Worm (Caenorhabditis elegans): ENCODE measurements around the gene M01D1.12.

Gene M01D1.12

DNA sequence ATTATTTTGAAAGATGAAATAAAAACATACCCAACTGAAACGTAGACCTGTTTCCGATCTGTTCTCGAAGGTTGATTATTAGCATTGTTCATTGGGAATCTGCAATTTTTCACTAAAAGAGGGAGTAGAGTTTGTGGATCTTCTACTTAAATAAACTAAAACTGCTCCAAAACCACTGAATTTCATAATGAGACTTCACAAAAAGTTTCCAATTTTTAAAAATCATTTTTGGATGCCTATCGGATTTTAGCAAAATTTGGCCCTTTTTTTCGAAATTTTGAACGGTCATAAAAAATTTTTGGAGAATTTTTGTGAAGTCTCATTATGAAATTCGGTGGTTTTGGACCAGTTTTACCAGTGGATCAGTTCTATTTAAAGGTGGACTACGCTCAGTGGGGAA lies 40.1 kb downstream of the M01D1.12 start, which contains the start of gene K02E7.10:
Gene K02E7.10, minus strand, starts transcription at position 101 of the 400 bp plus-strand sequence.
- TF ChIP-seq ama-1 (optimal IDR thresholded peaks at IDR 0.05) (no peak), ceh-44 (GFP tag; IDR thresholded peaks at IDR 0.05) (no peak), saeg-2 (GFP tag; IDR thresholded peaks at IDR 0.05) (no peak), dmd-8 (GFP tag; IDR thresholded peaks at IDR 0.05) (no peak), T20F7.1 (GFP tag; optimal IDR thresholded peaks at IDR 0.05) (no peak), ceh-82 (tag; optimal IDR thresholded peaks at IDR 0.05) (no peak), tra-1 (GFP tag; IDR thresholded peaks at IDR 0.05) (no peak), dmd-9 (GFP tag; IDR thresholded peaks at IDR 0.05) (no peak), F49E8.2 (tag; optimal IDR thresholded peaks at IDR 0.05; ENCODE audit: borderline replicate concordance) (no peak), php-3 (GFP tag; IDR thresholded peaks at IDR 0.05) (no peak), Y75B8A.6 (GFP tag; IDR thresholded peaks at IDR 0.05) (no peak), zip-11 (GFP tag; IDR thresholded peaks at IDR 0.05) (no peak)

ce11 chrII:1070875-1071274 lies 44.1 kb downstream of the M01D1.12 start, which contains the start of gene K02E7.12:
Gene K02E7.12 (plus strand): TSS chrII:1071175.
- TF ChIP-seq php-3 (GFP tag; IDR thresholded peaks at IDR 0.05) (no peak), zip-11 (GFP tag; IDR thresholded peaks at IDR 0.05) (no peak), pqm-1 (tag; optimal IDR thresholded peaks at IDR 0.05) (no peak), ceh-62 (tag; optimal IDR thresholded peaks at IDR 0.05) (no peak), zfp-3 (GFP tag; conservative IDR thresholded peaks at IDR 0.05) (no peak), lsy-2 (tag; optimal IDR thresholded peaks at IDR 0.05) (no peak), mep-1 (tag; optimal IDR thresholded peaks at IDR 0.05) (no peak), Y48G9A.11 (GFP tag; IDR thresholded peaks at IDR 0.05) (no peak), hlh-30 (tag; optimal IDR thresholded peaks at IDR 0.05; ENCODE audit: insufficient read depth) (no peak), ceh-82 (tag; optimal IDR thresholded peaks at IDR 0.05) (no peak), jun-1 (tag; optimal IDR thresholded peaks at IDR 0.05) (no peak), R02D3.7 (tag; optimal IDR thresholded peaks at IDR 0.05) (no peak), lin-15B (tag; optimal IDR thresholded peaks at IDR 0.05) (no peak), dmd-8 (GFP tag; IDR thresholded peaks at IDR 0.05) (no peak), zag-1 (tag; optimal IDR thresholded peaks at IDR 0.05) (no peak), nhr-77 (tag; optimal IDR thresholded peaks at IDR 0.05) (no peak), ceh-20 (GFP tag; IDR thresholded peaks at IDR 0.05) (no peak)

- no peak for TF ChIP-seq dmd-9 (GFP tag; IDR thresholded peaks at IDR 0.05)
- TF ChIP-seq unc-130 (GFP tag; optimal IDR thresholded peaks at IDR 0.05), result no peak
- TF ChIP-seq mxl-3 (GFP tag; optimal IDR thresholded peaks at IDR 0.05), result no peak
- no peak for TF ChIP-seq saeg-2 (GFP tag; IDR thresholded peaks at IDR 0.05)
- no peak for TF ChIP-seq snpc-1.2 (GFP tag; IDR thresholded peaks at IDR 0.05)
- TF ChIP-seq cey-2 (tag; optimal IDR thresholded peaks at IDR 0.05; ENCODE audit: borderline replicate concordance, insufficient read depth), result no peak
- no peak for TF ChIP-seq D1046.2 (GFP tag; IDR thresholded peaks at IDR 0.05)
- no peak for TF ChIP-seq nhr-25 (tag; optimal IDR thresholded peaks at IDR 0.05; ENCODE audit: borderline replicate concordance, insufficient read depth)
- no peak for TF ChIP-seq zag-1 (tag; optimal IDR thresholded peaks at IDR 0.05)
- no peak for TF ChIP-seq lin-29 (GFP tag; IDR thresholded peaks at IDR 0.05)
- no peak for TF ChIP-seq dve-1 (tag; optimal IDR thresholded peaks at IDR 0.05; ENCODE audit: insufficient read depth)
- no peak for TF ChIP-seq dmd-8 (GFP tag; IDR thresholded peaks at IDR 0.05)
- no peak for TF ChIP-seq lin-1 (GFP tag; IDR thresholded peaks at IDR 0.05)
Observed at ce11 chrII:1071432-1071831, 44.7 kb downstream of the M01D1.12 start.

DNA sequence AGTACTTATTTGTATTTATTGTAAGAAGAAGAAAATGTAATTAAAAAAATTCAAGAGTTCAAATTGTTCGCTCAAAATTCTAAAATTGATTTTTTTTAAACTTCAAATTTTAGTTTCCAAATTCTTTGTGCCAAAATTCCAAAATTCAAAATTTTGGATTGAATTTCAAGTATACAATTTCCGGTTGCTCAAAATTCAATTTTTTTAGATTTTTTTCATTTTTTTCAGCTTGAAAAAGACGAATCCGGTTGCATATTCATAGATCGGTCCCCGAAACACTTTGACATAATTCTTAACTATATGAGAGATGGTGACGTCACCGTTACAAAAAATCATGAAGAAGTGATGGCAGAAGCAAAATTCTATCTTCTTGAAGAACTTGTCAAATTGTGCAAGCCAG lies 45.3 kb downstream of the M01D1.12 start, which contains the start of gene K02E7.4:
Gene K02E7.4, plus strand, starts transcription at position 301 of the 400 bp plus-strand sequence.
- TF ChIP-seq unc-130 (GFP tag; optimal IDR thresholded peaks at IDR 0.05), result no peak

All from whole organism, L4 larva.